Worm (Caenorhabditis elegans): ENCODE data around the gene ZK1058.3.

Gene ZK1058.3

DNA sequence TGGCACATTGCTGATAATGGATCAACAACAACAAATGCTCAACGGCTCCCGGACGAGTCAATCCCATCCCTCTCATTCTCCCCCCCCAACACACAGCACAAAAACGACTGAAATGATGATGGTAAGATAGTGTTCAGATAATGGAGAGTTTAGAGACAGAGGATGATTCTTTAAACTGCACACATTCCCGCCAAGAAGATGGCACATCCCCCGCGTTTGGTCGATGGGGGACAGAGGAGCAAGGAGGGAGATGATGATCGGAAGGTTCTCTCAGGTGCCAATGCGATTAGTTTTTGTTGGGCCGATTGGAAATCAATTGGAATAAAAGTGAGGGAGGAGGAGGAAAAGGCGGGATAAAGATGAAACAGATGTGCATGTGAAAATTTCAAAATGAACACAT is 8.8 kb downstream of the ZK1058.3 start:
- TF ChIP-seq nhr-28 (tag; optimal IDR thresholded peaks at IDR 0.05) (no peak), fos-1 (tag; optimal IDR thresholded peaks at IDR 0.05) (no peak), ztf-4 (tag; optimal IDR thresholded peaks at IDR 0.05) (no peak), elt-2 (tag; optimal IDR thresholded peaks at IDR 0.05) (no peak), egl-5 (tag; optimal IDR thresholded peaks at IDR 0.05) (peak; percentile 67)

DNA sequence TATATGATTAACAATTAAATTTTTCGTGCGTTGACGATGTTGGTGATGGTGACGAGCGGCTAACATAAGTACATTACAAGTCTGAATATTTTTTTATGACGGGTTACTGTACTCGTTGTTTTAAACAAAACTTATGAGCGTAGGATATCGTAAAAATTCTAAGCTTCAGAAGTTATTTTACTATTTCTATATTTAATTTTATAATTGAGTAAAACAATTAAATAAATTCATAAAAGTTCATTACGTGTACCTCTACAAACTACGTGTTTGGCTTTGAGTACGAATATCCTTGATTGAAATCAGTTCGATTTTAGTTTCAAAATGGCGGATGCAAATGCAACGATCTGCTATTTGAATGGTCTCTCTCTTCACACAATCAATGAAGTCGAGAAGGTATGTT is 9.5 kb downstream of the ZK1058.3 start, which contains the start of gene F37A8.1:
TSS of gene F37A8.1 (plus strand) at position 301 of the 400 bp plus-strand sequence.
- TF ChIP-seq ZK546.5 (tag; optimal IDR thresholded peaks at IDR 0.05) = no peak
- no peak for TF ChIP-seq nhr-25 (tag; optimal IDR thresholded peaks at IDR 0.05)
- TF ChIP-seq lin-15B (tag; optimal IDR thresholded peaks at IDR 0.05) = no peak
- TF ChIP-seq elt-1 (tag; optimal IDR thresholded peaks at IDR 0.05) = no peak
- no peak for TF ChIP-seq nhr-23 (tag; optimal IDR thresholded peaks at IDR 0.05)
- no peak for TF ChIP-seq nhr-28 (tag; optimal IDR thresholded peaks at IDR 0.05)
- no peak for TF ChIP-seq jun-1 (tag; optimal IDR thresholded peaks at IDR 0.05)
- TF ChIP-seq mdl-1 (tag; optimal IDR thresholded peaks at IDR 0.05) = no peak
- no peak for TF ChIP-seq fkh-2 (tag; optimal IDR thresholded peaks at IDR 0.05)
- TF ChIP-seq snpc-4 (tag; optimal IDR thresholded peaks at IDR 0.05) = no peak
- TF ChIP-seq zag-1 (tag; optimal IDR thresholded peaks at IDR 0.05) = no peak
- TF ChIP-seq daf-12 (tag; optimal IDR thresholded peaks at IDR 0.05) = no peak
- no peak for TF ChIP-seq ama-1 (optimal IDR thresholded peaks at IDR 0.05)
- TF ChIP-seq nhr-77 (tag; optimal IDR thresholded peaks at IDR 0.05) = no peak
- TF ChIP-seq nhr-76 (tag; optimal IDR thresholded peaks at IDR 0.05) = no peak
- TF ChIP-seq egl-27 (tag; optimal IDR thresholded peaks at IDR 0.05) = no peak
- TF ChIP-seq elt-2 (tag; optimal IDR thresholded peaks at IDR 0.05) = no peak
- no peak for TF ChIP-seq mml-1 (tag; optimal IDR thresholded peaks at IDR 0.05)

ce11 chrIII:3931423-3931822 is 12.8 kb downstream of the ZK1058.3 start, which contains the start of gene F37A8.2:
Gene F37A8.2, minus strand, starts transcription at chrIII:3931523.
- TF ChIP-seq snpc-4 (tag; optimal IDR thresholded peaks at IDR 0.05) = no peak
- no peak for TF ChIP-seq ceh-9 (tag; optimal IDR thresholded peaks at IDR 0.05)
- TF ChIP-seq nhr-77 (tag; optimal IDR thresholded peaks at IDR 0.05) = no peak
- no peak for TF ChIP-seq fkh-10 (GFP tag; optimal IDR thresholded peaks at IDR 0.05)
- no peak for TF ChIP-seq lin-15B (tag; optimal IDR thresholded peaks at IDR 0.05)
- TF ChIP-seq nhr-12 (tag; optimal IDR thresholded peaks at IDR 0.05) = no peak
- no peak for TF ChIP-seq eor-1 (tag; optimal IDR thresholded peaks at IDR 0.05)
- TF ChIP-seq aly-2 (tag; optimal IDR thresholded peaks at IDR 0.05) = no peak
- TF ChIP-seq pqm-1 (tag; optimal IDR thresholded peaks at IDR 0.05) = no peak
- TF ChIP-seq ztf-4 (tag; optimal IDR thresholded peaks at IDR 0.05) = no peak
- no peak for TF ChIP-seq ama-1 (optimal IDR thresholded peaks at IDR 0.05)
- no peak for TF ChIP-seq nhr-237 (tag; optimal IDR thresholded peaks at IDR 0.05)
- no peak for TF ChIP-seq skn-1 (tag; optimal IDR thresholded peaks at IDR 0.05)
- no peak for TF ChIP-seq mml-1 (tag; optimal IDR thresholded peaks at IDR 0.05)
- TF ChIP-seq egl-27 (tag; optimal IDR thresholded peaks at IDR 0.05) = no peak
- TF ChIP-seq nhr-43 (tag; optimal IDR thresholded peaks at IDR 0.05; ENCODE audit: poor library complexity, severe bottlenecking) = no peak
- no peak for TF ChIP-seq sea-2 (GFP tag; optimal IDR thresholded peaks at IDR 0.05)
- TF ChIP-seq elt-1 (tag; optimal IDR thresholded peaks at IDR 0.05) = no peak
- no peak for TF ChIP-seq jun-1 (tag; optimal IDR thresholded peaks at IDR 0.05)

DNA sequence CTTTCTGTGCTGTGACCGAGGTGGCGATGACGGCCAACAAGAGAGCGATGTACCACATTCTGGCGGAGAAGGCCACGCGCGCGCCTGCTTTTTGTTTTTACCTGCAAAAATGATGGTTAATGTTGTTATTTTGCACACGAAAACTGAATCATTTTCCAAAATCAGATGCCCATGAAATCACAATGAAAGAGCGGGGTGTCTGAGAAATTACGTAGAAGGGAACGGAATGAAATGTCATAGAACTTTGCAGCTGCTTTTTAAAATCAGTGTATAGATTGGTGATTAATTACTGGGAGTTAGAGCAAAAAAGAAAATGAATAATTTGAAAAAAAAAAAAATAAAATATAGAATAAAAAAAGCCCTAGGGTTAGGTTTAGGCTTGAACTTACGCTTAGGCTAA is 17.1 kb downstream of the ZK1058.3 start, which contains the start of gene npl-10:
TSS of gene npl-10 (minus strand) at position 101 of the 400 bp plus-strand sequence.
- TF ChIP-seq ceh-82 (tag; optimal IDR thresholded peaks at IDR 0.05) (no peak), eor-1 (tag; optimal IDR thresholded peaks at IDR 0.05) (no peak), hmg-11 (tag; optimal IDR thresholded peaks at IDR 0.05) (no peak), pha-4 (tag; optimal IDR thresholded peaks at IDR 0.05) (no peak), skn-1 (tag; optimal IDR thresholded peaks at IDR 0.05) (no peak), unc-62 (GFP tag; optimal IDR thresholded peaks at IDR 0.05) (no peak), nhr-76 (tag; optimal IDR thresholded peaks at IDR 0.05) (no peak), egl-27 (tag; optimal IDR thresholded peaks at IDR 0.05) (no peak), lsy-12 (tag; optimal IDR thresholded peaks at IDR 0.05) (no peak), ztf-11 (tag; optimal IDR thresholded peaks at IDR 0.05) (no peak), elt-1 (tag; optimal IDR thresholded peaks at IDR 0.05) (no peak), fkh-2 (tag; optimal IDR thresholded peaks at IDR 0.05) (no peak), snpc-4 (tag; optimal IDR thresholded peaks at IDR 0.05) (no peak), nhr-237 (tag; optimal IDR thresholded peaks at IDR 0.05) (no peak), nhr-12 (tag; optimal IDR thresholded peaks at IDR 0.05) (no peak)
